Worm (Caenorhabditis elegans): Measurements from ENCODE around the gene C05C12.5.

The C05C12.5 gene

DNA sequence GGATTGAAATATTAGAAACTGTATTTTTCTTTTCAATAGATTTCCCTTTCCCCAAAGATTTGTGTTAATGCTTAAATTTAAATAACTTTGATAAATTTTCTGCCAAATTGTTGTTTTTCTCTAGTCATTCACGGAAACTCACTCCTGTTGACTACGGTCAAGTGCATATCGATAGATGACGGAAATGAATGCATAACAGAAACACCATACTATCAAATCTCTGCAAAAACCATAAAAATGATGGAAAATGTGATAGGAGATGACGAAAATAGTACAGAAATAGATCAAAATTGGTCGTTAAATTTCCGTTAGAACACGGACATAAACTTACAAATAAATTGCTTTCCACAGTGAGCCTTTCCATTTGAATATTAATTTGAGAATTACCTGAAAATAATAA, 32.0 kb downstream of the C05C12.5 start:
- TF ChIP-seq nhr-11 (tag; optimal IDR thresholded peaks at IDR 0.05), result no peak
- no peak for TF ChIP-seq nhr-6 (tag; optimal IDR thresholded peaks at IDR 0.05)
- no peak for TF ChIP-seq peb-1 (tag; optimal IDR thresholded peaks at IDR 0.05)
- TF ChIP-seq Y55F3AM.14 (GFP tag; optimal IDR thresholded peaks at IDR 0.05), result no peak
- TF ChIP-seq dmd-4 (tag; optimal IDR thresholded peaks at IDR 0.05), result no peak
- no peak for TF ChIP-seq crh-2 (tag; optimal IDR thresholded peaks at IDR 0.05)
- TF ChIP-seq lin-13 (GFP tag; optimal IDR thresholded peaks at IDR 0.05), result no peak
- no peak for TF ChIP-seq blmp-1 (tag; optimal IDR thresholded peaks at IDR 0.05; ENCODE audit: insufficient read depth)
- no peak for TF ChIP-seq F13H6.1 (tag; optimal IDR thresholded peaks at IDR 0.05)
- no peak for TF ChIP-seq sma-3 (GFP tag; optimal IDR thresholded peaks at IDR 0.05)
- TF ChIP-seq nhr-129 (tag; optimal IDR thresholded peaks at IDR 0.05), result no peak
- TF ChIP-seq zag-1 (tag; optimal IDR thresholded peaks at IDR 0.05), result no peak
- no peak for TF ChIP-seq nhr-25 (tag; optimal IDR thresholded peaks at IDR 0.05)

DNA sequence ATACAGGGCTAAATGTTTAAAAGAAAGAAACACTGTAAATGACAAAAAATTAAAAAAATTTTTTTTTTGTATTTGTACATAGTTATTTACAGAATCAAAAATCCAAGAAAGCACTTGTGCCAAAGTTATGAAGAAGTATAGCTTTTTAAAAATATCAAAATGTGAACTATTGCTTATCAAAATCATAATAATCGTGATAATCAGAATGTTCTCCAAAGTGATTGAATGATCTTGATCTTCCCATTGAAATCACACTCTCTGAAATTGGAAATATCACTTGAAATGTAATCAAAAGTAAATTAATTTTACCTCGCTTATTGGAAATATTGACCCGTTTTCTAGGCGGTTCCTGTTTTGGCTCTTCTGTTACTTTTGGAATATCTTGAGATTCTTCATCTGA, 34.4 kb downstream of the C05C12.5 start:
- TF ChIP-seq nhr-25 (tag; optimal IDR thresholded peaks at IDR 0.05) (peak; percentile 53), skn-1 (tag; optimal IDR thresholded peaks at IDR 0.05) (no peak)

DNA sequence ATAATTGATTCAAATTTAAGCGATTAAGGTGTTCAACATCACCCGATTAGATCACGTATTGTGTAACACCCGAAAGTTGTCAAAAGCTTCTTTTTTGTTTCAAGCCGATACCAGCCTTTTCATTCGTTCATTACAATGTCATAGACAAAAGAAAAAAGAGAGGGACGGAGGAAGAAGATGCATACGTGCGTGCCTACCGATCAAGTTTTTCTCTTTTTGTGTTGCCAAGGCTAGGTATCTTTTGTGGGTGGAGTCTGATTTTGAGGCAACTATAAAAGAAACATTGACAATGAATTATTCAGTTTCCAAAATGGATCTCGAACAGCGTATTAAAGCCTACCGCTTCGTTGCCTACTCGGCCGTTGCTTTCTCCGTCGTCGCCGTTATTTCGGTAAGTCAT, 35.8 kb downstream of the C05C12.5 start, which contains the start of gene col-125:
TSS of gene col-125 (plus strand) at position 301 of the 400 bp plus-strand sequence.
- TF ChIP-seq blmp-1 (tag; optimal IDR thresholded peaks at IDR 0.05; ENCODE audit: insufficient read depth), result peak; percentile 22
- TF ChIP-seq nhr-12 (tag; optimal IDR thresholded peaks at IDR 0.05), result no peak

DNA sequence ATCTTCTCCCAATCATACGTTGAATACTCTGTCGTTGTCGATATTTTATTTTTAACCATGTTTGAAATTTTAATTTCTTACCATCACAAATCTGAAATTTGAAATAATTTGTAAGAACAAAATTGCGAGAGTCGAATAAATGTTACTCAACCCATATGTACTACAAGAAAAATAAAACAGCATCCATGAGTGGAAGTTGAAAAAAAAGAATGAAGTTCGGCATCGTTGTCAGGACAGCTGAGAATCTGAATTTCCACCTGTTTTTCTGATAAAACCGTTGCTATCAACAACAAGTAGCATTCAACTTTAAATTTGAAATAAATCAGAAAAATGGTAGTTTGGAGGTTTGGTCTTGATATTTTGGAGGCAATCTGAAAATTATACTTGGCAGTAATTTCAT, 37.1 kb downstream of the C05C12.5 start, which contains the start of gene C29F4.3:
TSS of gene C29F4.3 (minus strand) at position 101 of the 400 bp plus-strand sequence.
- TF ChIP-seq gmeb-1 (tag; optimal IDR thresholded peaks at IDR 0.05), result no peak

DNA sequence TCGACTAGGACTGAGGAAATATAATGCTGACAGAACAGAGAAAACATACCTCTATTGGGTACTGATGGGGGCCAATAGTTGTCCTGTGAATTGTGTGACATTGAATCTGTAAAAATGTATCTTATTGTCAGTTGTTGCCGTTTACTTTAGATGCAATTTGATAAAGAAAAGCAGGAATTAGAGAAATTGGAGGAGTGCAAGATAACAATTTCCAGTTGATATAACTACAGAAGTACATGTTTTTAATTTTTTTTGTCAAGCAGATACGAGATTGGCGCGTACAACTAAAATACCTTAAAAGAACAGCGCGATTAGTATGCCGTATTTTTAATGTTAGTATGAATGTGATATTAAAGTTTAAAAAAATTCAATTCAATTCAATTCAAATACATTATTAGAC, 42.9 kb downstream of the C05C12.5 start, which contains the start of gene zip-6:
TSS of gene zip-6 (minus strand) at position 101 of the 400 bp plus-strand sequence.
- TF ChIP-seq ceh-82 (tag; optimal IDR thresholded peaks at IDR 0.05) (no peak), Y55F3AM.14 (GFP tag; optimal IDR thresholded peaks at IDR 0.05) (no peak), nhr-6 (tag; optimal IDR thresholded peaks at IDR 0.05) (no peak), ZK546.5 (tag; optimal IDR thresholded peaks at IDR 0.05) (no peak), fos-1 (tag; optimal IDR thresholded peaks at IDR 0.05) (no peak), mbf-1 (tag; optimal IDR thresholded peaks at IDR 0.05) (no peak), nhr-23 (tag; optimal IDR thresholded peaks at IDR 0.05) (no peak), ztf-4 (tag; optimal IDR thresholded peaks at IDR 0.05) (no peak), skn-1 (tag; optimal IDR thresholded peaks at IDR 0.05) (no peak), elt-1 (tag; optimal IDR thresholded peaks at IDR 0.05) (no peak), ztf-1 (GFP tag; conservative IDR thresholded peaks at IDR 0.05) (no peak), unc-39 (tag; optimal IDR thresholded peaks at IDR 0.05) (no peak)

DNA sequence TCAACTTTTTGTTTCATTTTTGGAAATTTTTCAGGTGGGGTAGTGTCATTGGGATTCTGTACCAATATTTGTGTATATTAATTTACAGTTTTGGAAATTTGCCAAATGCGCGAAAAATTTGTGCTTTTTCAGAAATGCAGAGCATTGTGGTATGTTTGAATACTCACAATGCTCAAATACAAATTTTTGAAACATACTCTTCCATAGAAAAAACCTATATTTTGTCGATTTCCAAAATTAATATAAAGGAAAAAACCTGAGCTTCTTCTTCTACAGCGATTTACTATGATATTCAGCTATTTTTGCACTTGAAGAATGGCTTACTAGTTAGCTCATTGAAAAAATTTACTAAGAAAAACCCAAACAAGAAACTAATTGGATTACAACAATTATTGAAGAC, 48.0 kb downstream of the C05C12.5 start:
- TF ChIP-seq nhr-25 (tag; optimal IDR thresholded peaks at IDR 0.05) (no peak), unc-62 (GFP tag; optimal IDR thresholded peaks at IDR 0.05) (no peak), nhr-6 (tag; optimal IDR thresholded peaks at IDR 0.05) (no peak), ztf-11 (tag; optimal IDR thresholded peaks at IDR 0.05) (no peak), fos-1 (tag; optimal IDR thresholded peaks at IDR 0.05) (no peak), unc-39 (tag; optimal IDR thresholded peaks at IDR 0.05) (no peak), lin-39 (tag; optimal IDR thresholded peaks at IDR 0.05) (no peak), nhr-129 (tag; optimal IDR thresholded peaks at IDR 0.05) (no peak), skn-1 (tag; optimal IDR thresholded peaks at IDR 0.05) (no peak), elt-1 (tag; optimal IDR thresholded peaks at IDR 0.05) (no peak), peb-1 (tag; optimal IDR thresholded peaks at IDR 0.05) (no peak), nhr-10 (tag; optimal IDR thresholded peaks at IDR 0.05) (no peak), ZK546.5 (tag; optimal IDR thresholded peaks at IDR 0.05) (no peak), nhr-11 (tag; optimal IDR thresholded peaks at IDR 0.05) (no peak), alr-1 (tag; optimal IDR thresholded peaks at IDR 0.05) (no peak), R02D3.7 (tag; optimal IDR thresholded peaks at IDR 0.05) (no peak), ceh-82 (tag; optimal IDR thresholded peaks at IDR 0.05) (no peak), lin-13 (GFP tag; optimal IDR thresholded peaks at IDR 0.05) (no peak), zag-1 (tag; optimal IDR thresholded peaks at IDR 0.05) (no peak), ztf-4 (tag; optimal IDR thresholded peaks at IDR 0.05) (no peak)

DNA sequence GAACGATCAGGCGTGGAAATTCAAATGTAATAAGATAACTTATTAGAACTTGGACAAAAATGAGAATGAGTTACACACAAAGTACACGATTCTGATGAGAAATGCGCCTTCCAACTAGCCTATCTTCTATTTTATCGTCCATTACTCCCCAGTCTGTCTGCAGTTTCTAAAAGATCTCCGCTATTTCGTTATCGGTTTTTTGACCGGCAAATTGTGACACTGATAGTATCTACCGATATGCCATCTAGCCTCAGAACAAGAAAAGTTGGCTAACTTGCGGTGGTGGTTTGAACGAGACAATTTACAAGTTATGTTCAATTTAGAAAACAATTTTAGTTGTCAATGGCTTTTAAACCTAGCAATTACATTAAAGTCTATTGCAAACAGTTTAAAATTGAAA, 49.4 kb downstream of the C05C12.5 start:
- no peak for TF ChIP-seq nhr-23 (tag; optimal IDR thresholded peaks at IDR 0.05)
- no peak for TF ChIP-seq nhr-12 (tag; optimal IDR thresholded peaks at IDR 0.05)
- peak; percentile 57 for TF ChIP-seq crh-2 (tag; optimal IDR thresholded peaks at IDR 0.05)
- no peak for TF ChIP-seq snpc-4 (tag; optimal IDR thresholded peaks at IDR 0.05)
- peak; percentile 96 for TF ChIP-seq fos-1 (tag; optimal IDR thresholded peaks at IDR 0.05)
- peak; percentile 95 for TF ChIP-seq ceh-16 (tag; optimal IDR thresholded peaks at IDR 0.05)
- peak; percentile 89 for TF ChIP-seq elt-1 (tag; optimal IDR thresholded peaks at IDR 0.05)
- TF ChIP-seq dmd-4 (tag; optimal IDR thresholded peaks at IDR 0.05), result no peak
- TF ChIP-seq nhr-25 (tag; optimal IDR thresholded peaks at IDR 0.05), result no peak
- TF ChIP-seq ztf-1 (GFP tag; conservative IDR thresholded peaks at IDR 0.05), result no peak

Data from whole organism, L2 larva.